Fruit fly (Drosophila melanogaster) whole organism, wandering third instar larva: ENCODE measurements around the gene CG15034.

Experiments used
- CG32264 ChIP-seq: fragments of 200-800 bp; sonication (Bioruptor generic); optimal IDR thresholded peaks from 2 replicates; lab custom pipeline; 2016; ENCODE audit warnings: missing biosample characterization, missing genetic modification characterization
- CG9705 ChIP-seq: fragments of 200-800 bp; sonication (Bioruptor generic); optimal IDR thresholded peaks from 2 replicates; lab custom pipeline; 2018; ENCODE audit warnings: missing biosample characterization, mild to moderate bottlenecking, missing genetic modification characterization
- CrebA ChIP-seq: fragments of 200-800 bp; sonication (Bioruptor generic); optimal IDR thresholded peaks from 2 replicates; lab custom pipeline; 2016; ENCODE audit warnings: missing biosample characterization, mild to moderate bottlenecking, missing genetic modification characterization, borderline replicate concordance
- Dif ChIP-seq: fragments of 200-275, 200-300 bp; sonication (Bioruptor generic); optimal IDR thresholded peaks from 2 replicates; lab custom pipeline; 2018; ENCODE audit warnings: missing biosample characterization, missing genetic modification characterization; ENCODE audit not compliant: partially characterized antibody
- GATAd ChIP-seq: sonication (Bioruptor generic); optimal IDR thresholded peaks from 2 replicates; lab custom pipeline; 2016; ENCODE audit warnings: missing biosample characterization, missing genetic modification characterization
- HLH106 ChIP-seq: fragments of 200-800 bp; optimal IDR thresholded peaks from 3 replicates; lab custom pipeline; 2019; ENCODE audit warnings: missing biosample characterization, mild to moderate bottlenecking, missing genetic modification characterization, moderate library complexity
- Hnf4 ChIP-seq: fragments of 200-800 bp; sonication (Bioruptor generic); optimal IDR thresholded peaks from 2 replicates; lab custom pipeline; 2016; ENCODE audit warnings: missing biosample characterization, mild to moderate bottlenecking, missing genetic modification characterization
- Hr78 ChIP-seq: fragments of >200 bp; optimal IDR thresholded peaks from 2 replicates; lab custom pipeline; 2017; ENCODE audit warnings: missing biosample characterization, missing genetic modification characterization
- Hr83 ChIP-seq: fragments of 200-300 bp; sonication (Bioruptor generic); optimal IDR thresholded peaks from 2 replicates; lab custom pipeline; 2016; ENCODE audit warnings: missing biosample characterization, mild to moderate bottlenecking, missing genetic modification characterization, moderate library complexity; ENCODE audit not compliant: poor library complexity, severe bottlenecking
- Myc ChIP-seq: fragments of >200 bp; optimal IDR thresholded peaks from 2 replicates; lab custom pipeline; 2017
- Sp1 ChIP-seq: fragments of 200-800 bp; sonication (Bioruptor generic); optimal IDR thresholded peaks from 3 replicates; lab custom pipeline; 2019; ENCODE audit warnings: missing biosample characterization, mild to moderate bottlenecking, missing genetic modification characterization, moderate library complexity
- br ChIP-seq: fragments of 200-800 bp; sonication (Bioruptor generic); optimal IDR thresholded peaks from 2 replicates; lab custom pipeline; 2016; ENCODE audit warnings: missing biosample characterization, missing genetic modification characterization
- brk ChIP-seq: fragments of 200-800 bp; sonication (Bioruptor generic); optimal IDR thresholded peaks from 2 replicates; lab custom pipeline; 2016; ENCODE audit warnings: missing biosample characterization, mild to moderate bottlenecking, missing genetic modification characterization
- dl ChIP-seq, 2 experiments: fragments of 175-275, 200-275 bp in 1 of 2; fragments of 200-275 bp in 1 of 2; sonication (Bioruptor generic); optimal IDR thresholded peaks; lab custom pipeline; 2018; ENCODE audit warnings: mild to moderate bottlenecking in 2 of 2, missing biosample characterization in 2 of 2, missing genetic modification characterization in 2 of 2, moderate library complexity in 2 of 2; ENCODE audit not compliant: partially characterized antibody in 2 of 2, insufficient read depth in 1 of 2
- dmrt93B ChIP-seq: fragments of 200-800 bp; sonication (Bioruptor generic); optimal IDR thresholded peaks from 2 replicates; lab custom pipeline; 2018; ENCODE audit warnings: missing biosample characterization, mild to moderate bottlenecking, missing genetic modification characterization
- dsf ChIP-seq: sonication (Bioruptor generic); optimal IDR thresholded peaks from 2 replicates; lab custom pipeline; 2016; ENCODE audit warnings: missing biosample characterization, missing genetic modification characterization, borderline replicate concordance
- ey ChIP-seq: fragments of 200-800 bp; sonication (Bioruptor generic); optimal IDR thresholded peaks from 2 replicates; lab custom pipeline; 2016; ENCODE audit warnings: missing biosample characterization, missing genetic modification characterization
- foxo ChIP-seq, 2 experiments: fragments of 200-800 bp; sonication (Bioruptor generic); optimal IDR thresholded peaks; 2 replicates in 1 of 2; 3 replicates in 1 of 2; lab custom pipeline; 2016 to 2017; ENCODE audit warnings: missing biosample characterization in 2 of 2, missing genetic modification characterization in 2 of 2
- fru ChIP-seq: fragments of 200-800 bp; sonication (Bioruptor generic); optimal IDR thresholded peaks from 3 replicates; lab custom pipeline; 2016; ENCODE audit warnings: missing biosample characterization, mild to moderate bottlenecking, missing genetic modification characterization
- h ChIP-seq: fragments of 200-800 bp; sonication (Bioruptor generic); optimal IDR thresholded peaks from 3 replicates; lab custom pipeline; 2016; ENCODE audit warnings: missing biosample characterization, mild to moderate bottlenecking, missing genetic modification characterization
- jim ChIP-seq: fragments of 175-275, 200-325 bp; sonication (Bioruptor generic); optimal IDR thresholded peaks from 2 replicates; lab custom pipeline; 2016; ENCODE audit warnings: missing biosample characterization, mild to moderate bottlenecking, missing genetic modification characterization
- psq ChIP-seq: fragments of 200-800 bp; sonication (Bioruptor generic); optimal IDR thresholded peaks from 3 replicates; lab custom pipeline; 2017; ENCODE audit warnings: missing biosample characterization, mild to moderate bottlenecking, missing genetic modification characterization, moderate library complexity
- rgr ChIP-seq: fragments of 200-800 bp; sonication (Bioruptor generic); optimal IDR thresholded peaks from 3 replicates; lab custom pipeline; 2016; ENCODE audit warnings: missing biosample characterization, mild to moderate bottlenecking, missing genetic modification characterization
- sv ChIP-seq: fragments of 200-800 bp; sonication (Bioruptor generic); optimal IDR thresholded peaks from 3 replicates; lab custom pipeline; 2016; ENCODE audit warnings: missing biosample characterization, missing genetic modification characterization
- tai ChIP-seq: sonication (Bioruptor generic); optimal IDR thresholded peaks from 2 replicates; lab custom pipeline; 2016; ENCODE audit warnings: missing biosample characterization, missing genetic modification characterization
- woc ChIP-seq: sonication (Bioruptor generic); optimal IDR thresholded peaks from 2 replicates; lab custom pipeline; 2016; ENCODE audit warnings: missing biosample characterization, mild to moderate bottlenecking, missing genetic modification characterization

CG15034 gene

DNA sequence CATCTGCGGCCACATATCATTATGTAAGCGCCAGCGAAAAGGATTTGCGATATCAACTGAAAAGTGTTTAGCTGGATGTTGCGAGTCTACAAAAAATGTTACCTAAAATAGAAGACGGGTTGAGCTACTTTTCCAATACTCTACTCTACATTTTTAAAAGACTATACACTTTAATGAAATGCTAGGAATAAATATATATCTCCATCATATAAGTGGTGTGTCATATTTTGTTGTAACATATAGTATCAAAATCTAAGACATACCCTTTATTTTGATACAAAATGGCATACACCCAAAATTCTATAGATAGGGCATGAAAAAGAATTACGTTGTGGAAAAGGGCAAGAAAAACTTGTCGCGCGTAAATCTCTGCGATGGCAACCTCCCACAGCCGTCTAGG lies 4.3 kb downstream of the CG15034 start:
- no peak for TF ChIP-seq Sp1
- no peak for TF ChIP-seq Hnf4 (GFP tag; lab: Kevin White, UChicago)
- TF ChIP-seq ey = no peak
- TF ChIP-seq brk (GFP tag; lab: Kevin White, UChicago) = no peak
- no peak for TF ChIP-seq foxo (GFP tag; optimal IDR thresholded peaks at IDR 0.05; lab: Kevin White, UChicago)
- no peak for TF ChIP-seq psq
- TF ChIP-seq Dif = no peak
- no peak for TF ChIP-seq fru (GFP tag; lab: Kevin White, UChicago)
- TF ChIP-seq Myc (lab: Kevin White, UChicago) = no peak
- no peak for TF ChIP-seq Hr78 (GFP tag; lab: Kevin White, UChicago)
- no peak for TF ChIP-seq dmrt93B (GFP tag; lab: Kevin White, UChicago)

- TF ChIP-seq rgr (GFP tag; lab: Kevin White, UChicago) (no peak), brk (GFP tag; lab: Kevin White, UChicago) (peak; percentile 39), fru (GFP tag; lab: Kevin White, UChicago) (peak; percentile 42)
- TF ChIP-seq, all 38 proteins: peak for 2
Measured at dm6 chrX:7340667-7341066, 6.6 kb downstream of the CG15034 start.

DNA sequence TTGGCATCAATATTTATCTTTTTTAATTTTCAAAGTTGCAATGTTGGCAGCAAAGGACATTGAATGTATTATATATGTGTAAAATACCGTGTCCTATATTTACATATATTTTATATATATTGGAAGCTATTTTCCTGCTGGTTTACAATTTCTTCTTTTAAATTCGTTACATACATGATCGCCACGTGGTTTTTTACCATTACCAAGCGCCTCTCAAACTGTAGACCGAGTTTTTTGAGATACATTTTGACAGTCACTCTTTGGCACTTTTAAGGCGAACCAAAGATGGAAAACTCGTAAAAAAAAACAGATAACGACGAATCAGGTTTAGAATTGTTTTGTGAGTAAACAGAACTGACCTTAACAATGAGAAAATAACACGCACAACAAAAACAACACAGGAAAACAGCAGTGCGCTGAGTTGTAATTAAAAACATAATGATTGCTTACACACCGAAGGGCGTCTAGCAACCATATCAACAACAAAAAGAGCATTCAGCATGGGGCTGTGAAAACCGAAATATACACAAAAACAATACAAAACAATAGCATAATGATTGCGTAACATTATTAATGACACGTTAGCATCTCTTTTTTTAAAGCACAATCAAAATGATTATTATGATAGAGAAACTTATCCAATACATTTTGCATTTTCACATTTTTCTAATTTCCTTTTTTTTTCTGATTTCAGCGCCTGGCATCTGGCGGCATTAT lies 7.5 kb downstream of the CG15034 start:
- no peak for TF ChIP-seq CG32264 (GFP tag; lab: Kevin White, UChicago)
- no peak for TF ChIP-seq dmrt93B (GFP tag; lab: Kevin White, UChicago)
- no peak for TF ChIP-seq dl (GFP tag; optimal IDR thresholded peaks at IDR 0.05; lab: Kevin White, UChicago; ENCODE audit: insufficient read depth in 1 of 2, partially characterized antibody in 2 of 2)
- no peak for TF ChIP-seq foxo (GFP tag; optimal IDR thresholded peaks at IDR 0.05; lab: Kevin White, UChicago)
- TF ChIP-seq dsf (GFP tag; lab: Kevin White, UChicago) = no peak
- no peak for TF ChIP-seq CrebA
- TF ChIP-seq Hr78 (GFP tag; lab: Kevin White, UChicago) = no peak
- TF ChIP-seq jim (GFP tag; lab: Kevin White, UChicago) = no peak
- TF ChIP-seq sv (GFP tag; lab: Kevin White, UChicago) = no peak
- TF ChIP-seq HLH106 (tag; lab: Kevin White, UChicago) = no peak
- TF ChIP-seq woc = no peak
- TF ChIP-seq Hr83 (GFP tag; lab: Kevin White, UChicago) = no peak
- no peak for TF ChIP-seq GATAd (GFP tag; lab: Kevin White, UChicago)
- TF ChIP-seq psq = no peak
- no peak for TF ChIP-seq br

DNA sequence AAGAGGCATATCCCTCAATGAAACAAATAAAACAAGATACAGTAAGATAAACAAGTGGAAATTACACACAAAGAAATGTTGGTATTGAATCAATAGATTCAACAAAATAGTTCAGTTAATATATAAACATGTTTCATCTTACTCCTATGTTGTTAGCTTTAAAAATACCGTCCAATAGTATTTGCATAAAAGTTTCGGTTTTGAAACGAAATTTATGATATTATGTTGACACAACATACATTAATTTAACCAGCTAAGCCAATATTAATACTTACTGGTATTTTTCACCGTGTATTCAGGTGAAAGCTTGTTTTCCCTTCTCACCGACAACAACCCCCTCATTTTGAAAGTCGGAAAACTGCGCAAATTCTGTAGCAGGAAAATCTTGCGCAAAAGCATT lies 8.8 kb downstream of the CG15034 start:
- TF ChIP-seq tai (GFP tag; lab: Kevin White, UChicago) (no peak), CG9705 (GFP tag; lab: Kevin White, UChicago) (no peak), sv (GFP tag; lab: Kevin White, UChicago) (peak; percentile 0), Sp1 (peak; percentile 0), fru (GFP tag; lab: Kevin White, UChicago) (peak; percentile 22), rgr (GFP tag; lab: Kevin White, UChicago) (peak; percentile 0), HLH106 (tag; lab: Kevin White, UChicago) (peak; percentile 33), foxo (GFP tag; optimal IDR thresholded peaks at IDR 0.05; lab: Kevin White, UChicago) (peak in 1 of 2 experiments; percentile 22), woc (no peak)

dm6 chrX:7337975-7338374 lies 9.3 kb downstream of the CG15034 start:
- TF ChIP-seq h (GFP tag; lab: Kevin White, UChicago) = no peak
- no peak for TF ChIP-seq CrebA
- TF ChIP-seq psq = peak; percentile 2
- TF ChIP-seq CG32264 (GFP tag; lab: Kevin White, UChicago) = no peak
